Fruit fly (Drosophila melanogaster) whole organism, embryonic: Measurements from ENCODE around the gene eco.

ENCODE experiments used
- CG10462 ChIP-seq: fragments of 200-800 bp; sonication (Bioruptor generic); optimal IDR thresholded peaks from 2 replicates; lab custom pipeline; 2016; ENCODE audit warnings: missing biosample characterization, missing genetic modification characterization
- CG11723 ChIP-seq: fragments of 200-800 bp; sonication (Bioruptor generic); optimal IDR thresholded peaks from 2 replicates; lab custom pipeline; 2017; ENCODE audit warnings: missing biosample characterization, mild to moderate bottlenecking, missing genetic modification characterization
- CG12391 ChIP-seq: fragments of 200-800 bp; sonication (Bioruptor generic); optimal IDR thresholded peaks from 3 replicates; lab custom pipeline; 2018; ENCODE audit warnings: missing biosample characterization, mild to moderate bottlenecking, missing genetic modification characterization, moderate library complexity
- CG13287 ChIP-seq: fragments of 200-800 bp; sonication (Bioruptor generic); IDR thresholded peaks from 2 replicates; pipeline ENCODE4 v1.3.6; 2022; ENCODE audit warnings: missing biosample characterization, missing genetic modification characterization; ENCODE audit not compliant: partially characterized antibody
- CG13424 ChIP-seq: fragments of 200-800 bp; sonication (Bioruptor generic); optimal IDR thresholded peaks from 2 replicates; lab custom pipeline; 2019; ENCODE audit warnings: missing biosample characterization, mild to moderate bottlenecking, missing genetic modification characterization, moderate library complexity
- CG13624 ChIP-seq: fragments of 200-800 bp; sonication (Bioruptor generic); optimal IDR thresholded peaks from 2 replicates; lab custom pipeline; 2016; ENCODE audit warnings: missing biosample characterization, missing genetic modification characterization
- CG14014 ChIP-seq: fragments of 200-800 bp; sonication (Bioruptor generic); IDR thresholded peaks from 2 replicates; pipeline ENCODE4 v1.3.6; 2022; ENCODE audit warnings: missing biosample characterization, missing genetic modification characterization
- CG16815 ChIP-seq: fragments of 200-800 bp; sonication (Bioruptor generic); optimal IDR thresholded peaks from 3 replicates; lab custom pipeline; 2017; ENCODE audit warnings: missing biosample characterization, mild to moderate bottlenecking, missing genetic modification characterization
- CG18011 ChIP-seq: fragments of 200-800 bp; sonication (Bioruptor generic); optimal IDR thresholded peaks from 2 replicates; lab custom pipeline; 2017; ENCODE audit warnings: missing biosample characterization, missing genetic modification characterization, mild to moderate bottlenecking, moderate library complexity, missing genotype
- CG2120 ChIP-seq: fragments of 200-800 bp; sonication (Bioruptor generic); optimal IDR thresholded peaks from 3 replicates; lab custom pipeline; 2016; ENCODE audit warnings: missing biosample characterization, missing genetic modification characterization
- CG2129 ChIP-seq: fragments of 200-800 bp; sonication (Bioruptor generic); IDR thresholded peaks from 2 replicates; pipeline ENCODE4 v1.3.6; 2022; ENCODE audit warnings: missing biosample characterization, missing genetic modification characterization; ENCODE audit not compliant: partially characterized antibody
- CG31365 ChIP-seq: fragments of 200-800 bp; sonication (Bioruptor generic); optimal IDR thresholded peaks from 2 replicates; lab custom pipeline; 2018; ENCODE audit warnings: missing biosample characterization, mild to moderate bottlenecking, missing genetic modification characterization
- CG4282 ChIP-seq: fragments of 200-800 bp; sonication (Bioruptor generic); optimal IDR thresholded peaks from 2 replicates; lab custom pipeline; 2016; ENCODE audit warnings: missing biosample characterization, missing genetic modification characterization
- CG7271 ChIP-seq: fragments of 200-800 bp; sonication (Bioruptor generic); optimal IDR thresholded peaks from 2 replicates; lab custom pipeline; 2018; ENCODE audit warnings: missing biosample characterization, mild to moderate bottlenecking, missing genetic modification characterization, moderate library complexity
- CG7928 ChIP-seq: fragments of 200-800 bp; sonication (Bioruptor generic); optimal IDR thresholded peaks from 2 replicates; lab custom pipeline; 2017; ENCODE audit warnings: missing biosample characterization, mild to moderate bottlenecking, missing genetic modification characterization
- CkIIα-i1 ChIP-seq: fragments of 200-800 bp; sonication (Bioruptor generic); IDR thresholded peaks from 2 replicates; pipeline ENCODE4 v1.3.6; 2022; ENCODE audit warnings: missing biosample characterization, missing genetic modification characterization
- Dref ChIP-seq: fragments of 200-800 bp; sonication (Bioruptor generic); IDR thresholded peaks from 2 replicates; pipeline ENCODE4 v1.3.6; 2022; ENCODE audit warnings: missing biosample characterization, missing genetic modification characterization
- E2f1 ChIP-seq: fragments of 200-800 bp; sonication (Bioruptor generic); IDR thresholded peaks from 2 replicates; pipeline ENCODE4 v1.3.6; 2022; ENCODE audit warnings: missing biosample characterization, missing genetic modification characterization
- Elba2 ChIP-seq: fragments of 200-800 bp; sonication (Bioruptor generic); optimal IDR thresholded peaks from 3 replicates; lab custom pipeline; 2016; ENCODE audit warnings: missing biosample characterization, missing genetic modification characterization
- Hand ChIP-seq: fragments of 200-800 bp; sonication (Bioruptor generic); optimal IDR thresholded peaks from 2 replicates; lab custom pipeline; 2017; ENCODE audit warnings: mild to moderate bottlenecking, missing biosample characterization, missing genetic modification reagents, missing genetic modification characterization
- HmgZ ChIP-seq: fragments of 200-800 bp; sonication (Bioruptor generic); optimal IDR thresholded peaks from 2 replicates; lab custom pipeline; 2018; ENCODE audit warnings: missing biosample characterization, mild to moderate bottlenecking, missing genetic modification characterization
- Hr3 ChIP-seq: fragments of 200-800 bp; sonication (Bioruptor generic); optimal IDR thresholded peaks from 3 replicates; lab custom pipeline; 2016; ENCODE audit warnings: missing biosample characterization, missing genetic modification characterization
- Lpt ChIP-seq: fragments of >200 bp; optimal IDR thresholded peaks from 2 replicates; lab custom pipeline; 2018; ENCODE audit warnings: missing biosample characterization, missing genetic modification characterization
- Meics ChIP-seq: fragments of 200-800 bp; sonication (Bioruptor generic); optimal IDR thresholded peaks from 2 replicates; lab custom pipeline; 2017; ENCODE audit warnings: missing biosample characterization, mild to moderate bottlenecking, missing genetic modification characterization
- NfI ChIP-seq: fragments of 200-800 bp; sonication (Bioruptor generic); optimal IDR thresholded peaks from 3 replicates; lab custom pipeline; 2018; ENCODE audit warnings: missing biosample characterization, mild to moderate bottlenecking, missing genetic modification characterization, moderate library complexity
- Ptx1 ChIP-seq: fragments of 200-800 bp; sonication (Bioruptor generic); IDR thresholded peaks from 2 replicates; pipeline ENCODE4 v1.3.6; 2022; ENCODE audit warnings: missing biosample characterization, missing genetic modification characterization
- Six4 ChIP-seq: fragments of 200-800 bp; sonication (Bioruptor generic); optimal IDR thresholded peaks from 2 replicates; lab custom pipeline; 2016; ENCODE audit warnings: missing biosample characterization, missing genetic modification characterization
- Sry-β ChIP-seq: fragments of 200-800 bp; sonication (Bioruptor generic); optimal IDR thresholded peaks from 2 replicates; lab custom pipeline; 2018; ENCODE audit warnings: missing biosample characterization, mild to moderate bottlenecking, missing genetic modification characterization, moderate library complexity
- Sry-δ ChIP-seq: fragments of 200-800 bp; sonication (Bioruptor generic); optimal IDR thresholded peaks from 2 replicates; lab custom pipeline; 2016; ENCODE audit warnings: missing biosample characterization, missing genetic modification characterization
- al ChIP-seq: fragments of 200-800 bp; sonication (Bioruptor generic); IDR thresholded peaks from 2 replicates; pipeline ENCODE4 v1.3.6; 2022; ENCODE audit warnings: missing biosample characterization, missing genetic modification characterization
- az2 ChIP-seq: fragments of 200-800 bp; sonication (Bioruptor generic); optimal IDR thresholded peaks from 3 replicates; lab custom pipeline; 2016; ENCODE audit warnings: missing biosample characterization, missing genetic modification characterization
- bigmax ChIP-seq: fragments of 200-800 bp; sonication (Bioruptor generic); optimal IDR thresholded peaks from 2 replicates; lab custom pipeline; 2018; ENCODE audit warnings: missing biosample characterization, mild to moderate bottlenecking, missing genetic modification characterization
- cas ChIP-seq: fragments of 200-800 bp; sonication (Bioruptor generic); IDR thresholded peaks from 2 replicates; pipeline ENCODE4 v1.3.6; 2022; ENCODE audit warnings: missing biosample characterization, missing genetic modification characterization
- ci ChIP-seq: fragments of 200-800 bp; sonication (Bioruptor generic); IDR thresholded peaks from 3 replicates; pipeline ENCODE4 v1.3.6; 2022; ENCODE audit warnings: missing biosample characterization, missing genetic modification characterization
- crol ChIP-seq: fragments of 200-800 bp; sonication (Bioruptor generic); IDR thresholded peaks from 2 replicates; pipeline ENCODE4 v1.3.6; 2022; ENCODE audit warnings: missing biosample characterization, missing genetic modification characterization
- disco-r ChIP-seq: fragments of 200-800 bp; sonication (Bioruptor generic); optimal IDR thresholded peaks from 2 replicates; lab custom pipeline; 2016; ENCODE audit warnings: missing biosample characterization, missing genetic modification characterization
- eve ChIP-seq, 2 experiments: fragments of >200 bp; optimal IDR thresholded peaks; 2 replicates each; lab custom pipeline; 2017; ENCODE audit warnings: missing biosample characterization in 2 of 2, missing genetic modification characterization in 2 of 2
- ewg ChIP-seq: fragments of 200-800 bp; sonication (Bioruptor generic); optimal IDR thresholded peaks from 3 replicates; lab custom pipeline; 2017; ENCODE audit warnings: mild to moderate bottlenecking, missing biosample characterization, missing genetic modification reagents, missing genetic modification characterization
- gro ChIP-seq: fragments of 200-800 bp; sonication (Bioruptor generic); optimal IDR thresholded peaks from 2 replicates; lab custom pipeline; 2016; ENCODE audit warnings: missing biosample characterization, missing genetic modification characterization
- gsb-n ChIP-seq: fragments of 200-800 bp; sonication (Bioruptor generic); optimal IDR thresholded peaks from 3 replicates; lab custom pipeline; 2018; ENCODE audit warnings: missing biosample characterization, mild to moderate bottlenecking, missing genetic modification characterization
- knrl ChIP-seq: fragments of 200-800 bp; sonication (Bioruptor generic); IDR thresholded peaks from 3 replicates; pipeline ENCODE4 v1.3.6; 2022; ENCODE audit warnings: missing biosample characterization, missing genetic modification characterization; ENCODE audit not compliant: partially characterized antibody
- lilli ChIP-seq: fragments of 200-800 bp; sonication (Bioruptor generic); optimal IDR thresholded peaks from 3 replicates; lab custom pipeline; 2016; ENCODE audit warnings: missing biosample characterization, missing genetic modification characterization
- nmo ChIP-seq: fragments of 200-800 bp; sonication (Bioruptor generic); optimal IDR thresholded peaks from 2 replicates; lab custom pipeline; 2018; ENCODE audit warnings: missing biosample characterization, mild to moderate bottlenecking, missing genetic modification characterization, moderate library complexity
- onecut ChIP-seq: fragments of 200-800 bp; sonication (Bioruptor generic); IDR thresholded peaks from 2 replicates; pipeline ENCODE4 v1.3.6; 2022; ENCODE audit warnings: missing biosample characterization, missing genetic modification characterization
- psq ChIP-seq: fragments of 200-800 bp; sonication (Bioruptor generic); optimal IDR thresholded peaks from 2 replicates; lab custom pipeline; 2017; ENCODE audit warnings: missing biosample characterization, missing genetic modification characterization
- row ChIP-seq: fragments of 200-800 bp; sonication (Bioruptor generic); IDR thresholded peaks from 3 replicates; pipeline ENCODE4 v1.3.6; 2022; ENCODE audit warnings: missing biosample characterization, missing genetic modification characterization
- shn ChIP-seq: fragments of 200-800 bp; sonication (Bioruptor generic); optimal IDR thresholded peaks from 3 replicates; lab custom pipeline; 2016; ENCODE audit warnings: missing biosample characterization, missing genetic modification characterization
- stc ChIP-seq: fragments of 200-800 bp; sonication (Bioruptor generic); IDR thresholded peaks from 2 replicates; pipeline ENCODE4 v1.3.6; 2022; ENCODE audit warnings: missing biosample characterization, missing genetic modification characterization
- stwl ChIP-seq: fragments of 200-800 bp; sonication (Bioruptor generic); optimal IDR thresholded peaks from 3 replicates; lab custom pipeline; 2018; ENCODE audit warnings: missing biosample characterization, mild to moderate bottlenecking, missing genetic modification characterization, moderate library complexity
- wek ChIP-seq: fragments of 200-800 bp; sonication (Bioruptor generic); optimal IDR thresholded peaks from 3 replicates; lab custom pipeline; 2018; ENCODE audit warnings: missing biosample characterization, mild to moderate bottlenecking, missing genetic modification characterization, moderate library complexity
- zfh2 ChIP-seq: fragments of 200-800 bp; sonication (Bioruptor generic); optimal IDR thresholded peaks from 2 replicates; lab custom pipeline; 2016; ENCODE audit warnings: missing biosample characterization, missing genetic modification characterization

Gene eco

DNA sequence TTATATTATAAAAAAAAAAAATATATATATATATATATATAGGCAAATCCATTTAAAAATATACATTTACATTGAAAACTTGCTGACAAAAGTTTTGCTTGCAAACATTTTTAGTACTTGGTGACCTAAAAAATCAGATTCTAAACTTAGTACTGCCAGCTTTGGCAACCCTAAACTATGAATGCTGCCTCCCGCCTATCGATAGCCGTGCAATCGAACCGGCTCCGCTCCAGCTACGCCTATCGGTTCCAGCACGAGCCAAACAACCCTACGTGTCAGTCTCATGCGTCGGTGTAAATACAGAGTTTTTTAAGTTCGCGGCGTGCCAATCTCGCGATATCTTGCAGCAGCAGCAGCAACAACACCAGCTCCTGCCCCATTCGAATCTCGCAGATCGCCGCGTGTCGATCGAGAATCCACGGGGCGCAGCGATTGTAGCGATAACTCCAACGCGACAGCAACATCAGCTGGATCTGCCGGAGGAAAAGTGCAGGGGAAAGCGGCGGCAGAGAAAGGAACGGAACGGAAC, 21.2 kb upstream of the eco start, which contains the start of gene Sec63 (continued):
- TF ChIP-seq al (GFP tag; lab: Robert Waterston, UW) (peak; percentile 62), Ptx1 (GFP tag; lab: Robert Waterston, UW) (peak; percentile 59), zfh2 (GFP tag; lab: Kevin White, UChicago) (peak; percentile 22), CG7271 (tag; lab: Kevin White, UChicago) (no peak), Dref (peak; percentile 95), CG13624 (GFP tag; lab: Kevin White, UChicago) (peak; percentile 36), stc (GFP tag; lab: Robert Waterston, UW) (0 out of 2 replicates have a peak, but pooled peaks have one; percentile 18), bigmax (GFP tag; lab: Kevin White, UChicago) (no peak), stwl (tag; lab: Kevin White, UChicago) (peak; percentile 90), gro (peak; percentile 76), Sry-β (GFP tag; lab: Kevin White, UChicago) (peak; percentile 27), CG13424 (tag; lab: Kevin White, UChicago) (peak; percentile 68), CG14014 (peak; percentile 66), disco-r (no peak), Hand (GFP tag; lab: Kevin White, UChicago) (no peak), E2f1 (GFP tag; lab: Robert Waterston, UW) (no peak; the same call in 1 of the 2 replicates), CG10462 (GFP tag; lab: Kevin White, UChicago) (no peak), CG7928 (no peak), ewg (GFP tag; lab: Kevin White, UChicago) (peak; percentile 44), eve (GFP tag; optimal IDR thresholded peaks at IDR 0.05; lab: Kevin White, UChicago) (no peak), CG18011 (GFP tag; lab: Kevin White, UChicago) (no peak), nmo (peak; percentile 46), CG4282 (no peak), Lpt (GFP tag; lab: Kevin White, UChicago) (no peak), CG2129 (GFP tag; lab: Robert Waterston, UW) (peak; percentile 69), CkIIα-i1 (GFP tag; lab: Robert Waterston, UW) (no peak), Sry-δ (peak; percentile 77), lilli (peak; percentile 51), CG31365 (tag; lab: Kevin White, UChicago) (no peak), Meics (GFP tag; lab: Kevin White, UChicago) (peak; percentile 69), onecut (GFP tag; lab: Robert Waterston, UW) (0 out of 2 replicates have a peak, but pooled peaks have one; percentile 5), Six4 (GFP tag; lab: Kevin White, UChicago) (no peak), CG12391 (tag; lab: Kevin White, UChicago) (peak; percentile 58), ci (no peak; the same call in 1 of the 3 replicates), CG11723 (GFP tag; lab: Kevin White, UChicago) (no peak), CG16815 (GFP tag; lab: Kevin White, UChicago) (no peak), row (peak; percentile 80), CG2120 (GFP tag; lab: Kevin White, UChicago) (peak; percentile 59), gsb-n (tag; lab: Kevin White, UChicago) (no peak), Hr3 (GFP tag; lab: Kevin White, UChicago) (peak; percentile 59), cas (GFP tag; lab: Robert Waterston, UW) (0 out of 2 replicates have a peak, but pooled peaks have one; percentile 34), wek (GFP tag; lab: Kevin White, UChicago) (no peak), Elba2 (GFP tag; lab: Kevin White, UChicago) (no peak), NfI (GFP tag; lab: Kevin White, UChicago) (peak; percentile 36), az2 (GFP tag; lab: Kevin White, UChicago) (peak; percentile 47), HmgZ (tag; lab: Kevin White, UChicago) (peak; percentile 8), psq (no peak), crol (GFP tag; lab: Robert Waterston, UW) (peak; percentile 56), shn (GFP tag; lab: Kevin White, UChicago) (no peak), CG13287 (GFP tag; lab: Robert Waterston, UW) (peak; percentile 89), knrl (GFP tag; lab: Robert Waterston, UW) (peak; percentile 91)
